Worm (Caenorhabditis elegans) whole organism, dauer: ENCODE results near the gene T28D6.3.

Experiments
- unc-62 ChIP-seq: sonication (generic microtip); optimal IDR thresholded peaks from 2 replicates; lab custom pipeline; 2017; ENCODE audit warnings: missing biosample characterization, missing genetic modification reagents, missing genetic modification characterization

T28D6.3 gene

ce11 chrIII:11355758-11356323 is 10.7 kb upstream of the T28D6.3 start:
- no peak for TF ChIP-seq unc-62 (GFP tag; lab: Kevin White, UChicago)

- no peak for TF ChIP-seq unc-62 (GFP tag; lab: Kevin White, UChicago)
These were observed 9.1 kb upstream of the T28D6.3 start for ce11 chrIII:11357418-11357817.

ce11 chrIII:11358273-11358672 is 8.3 kb upstream of the T28D6.3 start:
- no peak for TF ChIP-seq unc-62 (GFP tag; lab: Kevin White, UChicago)

- TF ChIP-seq unc-62 (GFP tag; lab: Kevin White, UChicago) = no peak
These were observed 7.1 kb upstream of the T28D6.3 start for ce11 chrIII:11359422-11359821.

- TF ChIP-seq unc-62 (GFP tag; lab: Kevin White, UChicago) = no peak
These were observed 6.4 kb upstream of the T28D6.3 start, which contains the start of gene T28D6.4 for ce11 chrIII:11360156-11360555. Gene T28D6.4, plus strand, starts transcription at chrIII:11360456.

- no peak for TF ChIP-seq unc-62 (GFP tag; lab: Kevin White, UChicago)
These were observed 5.2 kb upstream of the T28D6.3 start for ce11 chrIII:11361394-11361793.

- TF ChIP-seq unc-62 (GFP tag; lab: Kevin White, UChicago) = no peak
These were observed 3.7 kb upstream of the T28D6.3 start for ce11 chrIII:11362915-11363314.

ce11 chrIII:11371236-11371635 is 4.7 kb downstream of the T28D6.3 start:
- TF ChIP-seq unc-62 (GFP tag; lab: Kevin White, UChicago) = no peak

ce11 chrIII:11371688-11372087 is 5.1 kb downstream of the T28D6.3 start, which contains the start of gene tba-7:
Gene tba-7, minus strand, starts transcription at chrIII:11371788.
- no peak for TF ChIP-seq unc-62 (GFP tag; lab: Kevin White, UChicago)

- no peak for TF ChIP-seq unc-62 (GFP tag; lab: Kevin White, UChicago)
These were observed 5.8 kb downstream of the T28D6.3 start for ce11 chrIII:11372199-11372938.

- TF ChIP-seq unc-62 (GFP tag; lab: Kevin White, UChicago) = no peak
These were observed 11.3 kb downstream of the T28D6.3 start, which contains the start of gene dpy-18 for ce11 chrIII:11377880-11378279. Gene dpy-18, minus strand, starts transcription at chrIII:11377980.

ce11 chrIII:11378450-11378849 is 11.9 kb downstream of the T28D6.3 start:
- TF ChIP-seq unc-62 (GFP tag; lab: Kevin White, UChicago) = no peak

ce11 chrIII:11378910-11379309 is 12.3 kb downstream of the T28D6.3 start:
- TF ChIP-seq unc-62 (GFP tag; lab: Kevin White, UChicago) = no peak

ce11 chrIII:11380555-11380954 is 14.0 kb downstream of the T28D6.3 start:
- no peak for TF ChIP-seq unc-62 (GFP tag; lab: Kevin White, UChicago)

- no peak for TF ChIP-seq unc-62 (GFP tag; lab: Kevin White, UChicago)
These were observed 15.4 kb downstream of the T28D6.3 start, which contains the start of gene subs-4 for ce11 chrIII:11381922-11382321. Gene subs-4, plus strand, starts transcription at chrIII:11382222.

- TF ChIP-seq unc-62 (GFP tag; lab: Kevin White, UChicago) = no peak
These were observed 22.8 kb downstream of the T28D6.3 start for ce11 chrIII:11389384-11389783.

- TF ChIP-seq unc-62 (GFP tag; lab: Kevin White, UChicago) = no peak
These were observed 24.3 kb downstream of the T28D6.3 start for ce11 chrIII:11390832-11391231.
